In the genomic region with DNA sequence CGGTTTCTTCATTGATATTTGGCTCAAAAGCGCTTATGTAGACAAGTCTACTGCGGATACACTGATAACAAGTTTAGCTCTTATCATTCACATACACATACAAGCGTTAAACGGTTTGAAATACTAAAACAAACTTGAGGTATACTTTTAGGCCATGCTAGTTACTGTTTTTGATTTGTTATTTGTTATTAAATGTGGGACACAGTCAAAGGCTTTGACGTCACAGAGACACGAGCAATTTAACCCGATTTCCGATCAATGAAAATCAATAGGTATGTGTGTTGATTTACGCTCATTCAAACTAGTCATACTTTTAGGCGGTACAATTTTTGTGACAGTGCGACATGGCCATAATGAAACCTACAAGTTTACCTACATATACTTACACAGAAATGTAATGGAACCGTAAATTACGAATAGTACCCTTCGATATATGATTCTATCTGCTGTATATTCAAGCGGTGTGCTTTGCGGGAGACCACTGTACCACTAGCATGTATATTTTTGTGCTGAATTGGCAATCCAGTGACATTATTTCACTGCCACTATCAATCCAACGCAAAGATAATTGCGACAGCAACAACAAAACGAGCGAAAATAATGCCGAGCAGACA, we compare ENCODE assay signal across 1 fruit fly cellular context.
TF ChIP-seq lines count a peak whose summit lies in the region.

No protein-coding gene starts in this region.

TF ChIP-seq in whole organism, embryonic, 481 proteins besides CTCF, POLR2A, EP300 and RAD21 (continued from another document):
- TF ChIP-seq CG3407 (GFP tag; optimal IDR thresholded peaks at IDR 0.05; lab: Kevin White, UChicago) (no peak), klu (GFP tag; IDR thresholded peaks at IDR 0.05; lab: Robert Waterston, UW) (peak; percentile 58), tgo (GFP tag; IDR thresholded peaks at IDR 0.05; lab: Robert Waterston, UW) (peak; percentile 69; the same call in 2 of the 3 replicates), CG6254 (GFP tag; optimal IDR thresholded peaks at IDR 0.05; lab: Kevin White, UChicago) (no peak), exex (tag; optimal IDR thresholded peaks at IDR 0.05; lab: Kevin White, UChicago) (peak; percentile 78), CG17186 (GFP tag; optimal IDR thresholded peaks at IDR 0.05; lab: Kevin White, UChicago) (no peak), CG6854 (GFP tag; optimal IDR thresholded peaks at IDR 0.05; lab: Kevin White, UChicago) (peak; percentile 74), maf-S (GFP tag; optimal IDR thresholded peaks at IDR 0.05; lab: Kevin White, UChicago) (peak; percentile 74), ro (GFP tag; IDR thresholded peaks at IDR 0.05; lab: Robert Waterston, UW) (no peak), CG8388 (GFP tag; optimal IDR thresholded peaks at IDR 0.05; lab: Kevin White, UChicago) (no peak), pho (GFP tag; optimal IDR thresholded peaks at IDR 0.05; lab: Kevin White, UChicago) (peak; percentile 84), fd96Cb (tag; optimal IDR thresholded peaks at IDR 0.05; lab: Kevin White, UChicago) (peak; percentile 60), bbx (GFP tag; IDR thresholded peaks at IDR 0.05; lab: Robert Waterston, UW; ENCODE audit: partially characterized antibody) (no peak), dmrt11E (tag; optimal IDR thresholded peaks at IDR 0.05; lab: Kevin White, UChicago) (no peak), wor (GFP tag; IDR thresholded peaks at IDR 0.05; lab: Robert Waterston, UW) (no peak)
